Worm (Caenorhabditis elegans) whole organism, late embryonic: ENCODE measurements around the gene glrx-22.

ENCODE experiments used
- ceh-19 ChIP-seq: fragments of 200-800 bp; sonication (Bioruptor generic); optimal IDR thresholded peaks from 2 replicates; lab custom pipeline; 2018; ENCODE audit warnings: mild to moderate bottlenecking, missing genetic modification characterization, missing compliant biosample characterization
- ceh-34 ChIP-seq: sonication (generic microtip); optimal IDR thresholded peaks from 2 replicates; lab custom pipeline; 2016; ENCODE audit warnings: mild to moderate bottlenecking, missing genetic modification characterization, missing compliant biosample characterization
- ceh-45 ChIP-seq: fragments of 200-800 bp; sonication (Bioruptor generic); IDR thresholded peaks from 2 replicates; pipeline ENCODE4 v1.3.6; 2022; ENCODE audit warnings: missing genetic modification reagents, missing genetic modification characterization, missing compliant biosample characterization
- ets-4 ChIP-seq: sonication (generic microtip); optimal IDR thresholded peaks from 2 replicates; lab custom pipeline; 2016; ENCODE audit warnings: missing genetic modification characterization, missing compliant biosample characterization
- madf-2 ChIP-seq: sonication (generic microtip); optimal IDR thresholded peaks from 2 replicates; lab custom pipeline; 2017; ENCODE audit warnings: missing genetic modification characterization, missing compliant biosample characterization
- pqm-1 ChIP-seq: sonication (generic microtip); optimal IDR thresholded peaks from 2 replicates; lab custom pipeline; 2016; ENCODE audit warnings: missing genetic modification characterization, missing compliant biosample characterization

ce11 chrIV:8169674-8170073 lies 31.4 kb downstream of the glrx-22 start, which contains the start of gene C07G1.15:
- no peak for TF ChIP-seq ceh-34 (tag; lab: Kevin White, UChicago)
- no peak for TF ChIP-seq ceh-19 (GFP tag; lab: Kevin White, UChicago)
- no peak for TF ChIP-seq pqm-1 (tag; lab: Kevin White, UChicago)
- TF ChIP-seq madf-2 = no peak
- TF ChIP-seq ceh-45 = no peak
- no peak for TF ChIP-seq ets-4 (tag; lab: Kevin White, UChicago)
